Worm (Caenorhabditis elegans): ENCODE measurements around the gene aff-1.

DNA sequence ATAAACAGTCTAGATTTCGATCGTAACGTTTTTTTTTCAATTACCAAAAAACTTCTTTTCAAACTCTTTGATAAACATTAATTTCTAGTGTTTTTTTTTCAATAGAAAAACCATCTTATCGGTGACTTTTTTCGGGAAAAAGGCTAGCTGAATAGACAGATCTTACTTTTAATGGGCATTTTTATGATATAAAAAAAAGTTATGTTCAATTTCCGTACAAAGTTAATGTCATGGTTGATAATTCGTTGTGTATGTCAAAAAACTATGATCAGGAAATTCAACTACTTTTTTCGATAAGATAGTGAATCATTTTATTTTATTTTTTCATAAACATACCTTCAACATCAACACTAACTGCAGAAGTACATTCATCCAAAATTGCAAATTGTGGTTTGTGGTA, 21.0 kb upstream of the aff-1 start:
- no peak for TF ChIP-seq cebp-2 (GFP tag; IDR thresholded peaks at IDR 0.05)
- TF ChIP-seq attf-5 (GFP tag; optimal IDR thresholded peaks at IDR 0.05) = no peak
- TF ChIP-seq F55B11.4 (tag; optimal IDR thresholded peaks at IDR 0.05; ENCODE audit: borderline replicate concordance, insufficient read depth) = no peak
- no peak for TF ChIP-seq mel-28 (tag; optimal IDR thresholded peaks at IDR 0.05; ENCODE audit: borderline replicate concordance)
- TF ChIP-seq him-1 (tag; optimal IDR thresholded peaks at IDR 0.05) = no peak
- no peak for TF ChIP-seq unc-62 (GFP tag; optimal IDR thresholded peaks at IDR 0.05)
- TF ChIP-seq madf-8 (GFP tag; conservative IDR thresholded peaks at IDR 0.05) = no peak
- TF ChIP-seq ztf-26 (tag; optimal IDR thresholded peaks at IDR 0.05) = no peak
- no peak for TF ChIP-seq madf-3 (GFP tag; IDR thresholded peaks at IDR 0.05)
- no peak for TF ChIP-seq snpc-4 (GFP tag; optimal IDR thresholded peaks at IDR 0.05)
- no peak for TF ChIP-seq snpc-4 (tag; optimal IDR thresholded peaks at IDR 0.05)
- TF ChIP-seq dpff-1 (tag; optimal IDR thresholded peaks at IDR 0.05) = no peak
- no peak for TF ChIP-seq attf-3 (GFP tag; conservative IDR thresholded peaks at IDR 0.05)
- no peak for TF ChIP-seq F57A8.1 (GFP tag; optimal IDR thresholded peaks at IDR 0.05)
- no peak for TF ChIP-seq aptf-2 (GFP tag; conservative IDR thresholded peaks at IDR 0.05)
